Fruit fly (Drosophila melanogaster) whole organism, pupa: ENCODE measurements around the gene CG32023.

Experiments
- CG13204 ChIP-seq: fragments of 200-800 bp; sonication (Bioruptor generic); optimal IDR thresholded peaks from 2 replicates; lab custom pipeline; 2018; ENCODE audit warnings: missing biosample characterization, mild to moderate bottlenecking, missing genetic modification characterization, moderate library complexity
- CG14655 ChIP-seq: fragments of 200-800 bp; sonication (Bioruptor generic); optimal IDR thresholded peaks from 3 replicates; lab custom pipeline; 2017; ENCODE audit warnings: mild to moderate bottlenecking, missing biosample characterization, missing genetic modification reagents, missing genetic modification characterization
- CG4496 ChIP-seq: fragments of 200-800 bp; sonication (Bioruptor generic); IDR thresholded peaks from 3 replicates; pipeline ENCODE4 v1.3.6; 2022; ENCODE audit warnings: missing biosample characterization, missing genetic modification characterization
- CG8301 ChIP-seq: fragments of 200-800 bp; sonication (Bioruptor generic); optimal IDR thresholded peaks from 2 replicates; lab custom pipeline; 2018; ENCODE audit warnings: missing biosample characterization, mild to moderate bottlenecking, missing genetic modification characterization
- Ets98B ChIP-seq: fragments of 200-800 bp; sonication (Bioruptor generic); IDR thresholded peaks from 2 replicates; pipeline ENCODE4 v1.3.6; 2022; ENCODE audit warnings: missing biosample characterization, missing genetic modification characterization
- Pif1A ChIP-seq: fragments of 200-800 bp; sonication (Bioruptor generic); optimal IDR thresholded peaks from 3 replicates; lab custom pipeline; 2016; ENCODE audit warnings: missing biosample characterization, missing genetic modification characterization
- fd96Ca ChIP-seq: fragments of 200-800 bp; sonication (Bioruptor generic); IDR thresholded peaks from 3 replicates; pipeline ENCODE4 v1.3.6; 2022; ENCODE audit warnings: missing biosample characterization, missing genetic modification characterization

DNA sequence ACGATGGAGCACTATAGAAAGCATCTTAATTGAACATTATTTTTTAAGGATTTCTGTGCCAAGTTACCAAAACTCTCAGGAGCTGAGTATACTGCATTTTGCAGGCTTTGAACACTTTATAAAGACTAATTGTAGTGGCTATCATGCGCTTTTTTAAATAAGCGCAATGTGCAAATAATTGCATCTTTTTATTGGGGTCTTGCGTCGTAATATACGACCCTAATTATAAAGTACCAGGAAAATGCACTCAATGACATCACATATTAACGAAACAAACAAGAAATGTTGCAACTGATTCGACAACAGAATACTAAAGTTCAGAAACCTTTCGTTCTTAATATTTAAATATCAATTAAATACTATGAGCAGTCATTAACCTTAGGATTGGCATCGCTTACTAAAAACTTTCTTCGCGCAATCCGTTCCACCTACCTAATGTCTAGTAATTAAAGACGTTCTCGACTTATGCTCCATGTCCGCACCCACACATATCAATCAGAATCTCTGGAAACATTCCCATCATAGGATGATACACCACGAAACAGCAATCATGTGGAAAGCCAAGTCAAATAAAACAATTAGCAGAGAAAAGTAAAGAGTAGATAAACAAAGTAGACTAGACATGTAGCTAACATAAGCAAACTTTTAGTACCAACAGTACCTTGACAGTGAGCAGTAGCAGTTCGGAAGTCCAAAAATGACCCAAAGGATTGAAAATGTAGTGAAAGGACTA, at the start of gene CG32023, which contains the start of gene CG34427:
- TF ChIP-seq CG13204 (GFP tag; lab: Kevin White, UChicago) (no peak), CG14655 (GFP tag; lab: Kevin White, UChicago) (no peak), CG4496 (GFP tag; lab: Robert Waterston, UW) (no peak), fd96Ca (GFP tag; lab: Robert Waterston, UW) (no peak), Ets98B (GFP tag; lab: Robert Waterston, UW) (no peak), CG8301 (tag; lab: Kevin White, UChicago) (no peak), Pif1A (GFP tag; lab: Kevin White, UChicago) (no peak)
